Worm (Caenorhabditis elegans) whole organism, midembryonic: ENCODE results near the gene F38A5.8.
A peak's percentile ranks its signal among the peaks of the same experiment; 100 is the strongest.

Experiments
- T22C8.4 ChIP-seq: fragments of 200-800 bp; sonication (Bioruptor generic); IDR thresholded peaks from 2 replicates; pipeline ENCODE4 v1.3.6; 2022; ENCODE audit warnings: missing genetic modification characterization, missing compliant biosample characterization
- cog-1 ChIP-seq: sonication (generic microtip); optimal IDR thresholded peaks from 2 replicates; lab custom pipeline; 2016; ENCODE audit warnings: missing genetic modification characterization, missing compliant biosample characterization
- flt-1 ChIP-seq: fragments of 200-800 bp; sonication (Bioruptor generic); IDR thresholded peaks from 2 replicates; pipeline ENCODE4 v1.3.6; 2022; ENCODE audit warnings: missing genetic modification characterization, missing compliant biosample characterization
- med-1 ChIP-seq: sonication (generic microtip); optimal IDR thresholded peaks from 2 replicates; lab custom pipeline; 2017; ENCODE audit warnings: missing genetic modification characterization, mild to moderate bottlenecking, missing compliant biosample characterization, antibody characterized with exemption, missing genetic modification reagents; ENCODE audit not compliant: insufficient read depth
- tab-1 ChIP-seq: fragments of 200-800 bp; sonication (Bioruptor generic); IDR thresholded peaks from 2 replicates; pipeline ENCODE4 v1.3.6; 2022; ENCODE audit warnings: missing genetic modification characterization, missing compliant biosample characterization

DNA sequence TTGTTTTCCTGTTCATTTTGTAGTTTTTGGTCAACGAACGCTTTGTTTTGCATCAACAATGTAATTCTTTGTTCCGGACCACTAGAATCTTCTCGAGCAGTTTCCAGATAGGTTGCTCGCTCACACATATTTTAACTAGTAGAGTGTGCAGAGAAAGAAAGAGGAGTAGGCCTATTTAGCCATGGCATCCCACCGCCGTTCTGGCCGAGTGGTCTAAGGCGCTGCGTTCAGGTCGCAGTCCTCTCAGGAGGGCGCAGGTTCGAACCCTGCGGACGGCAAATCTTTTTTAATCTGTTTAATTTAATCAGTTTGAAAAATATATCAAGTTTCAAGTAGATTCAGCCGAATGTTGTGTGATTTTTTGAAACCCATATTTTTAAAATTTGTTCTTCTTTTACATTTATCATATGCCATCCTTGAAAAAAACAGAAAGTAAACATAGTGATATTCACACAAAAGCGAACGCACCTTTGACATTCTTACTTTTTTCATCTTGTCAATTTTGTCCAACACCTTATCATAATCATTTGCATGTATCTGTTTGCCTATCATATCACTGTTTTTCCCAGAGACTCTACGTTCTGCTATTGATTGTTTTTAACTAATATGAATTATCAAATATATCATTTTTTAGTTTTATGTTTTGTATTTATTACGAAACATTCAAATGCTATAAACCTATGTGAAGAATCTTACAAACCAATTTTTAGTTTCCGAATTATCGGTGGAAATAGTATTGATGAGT lies 42.8 kb upstream of the F38A5.8 start, which contains the start of gene try-3:
- peak; percentile 85 for TF ChIP-seq tab-1 (GFP tag; lab: Robert Waterston, UW)
- TF ChIP-seq flt-1 (GFP tag; lab: Robert Waterston, UW) = peak; percentile 92
- peak; percentile 56 for TF ChIP-seq cog-1
- peak; percentile 46; the same call in 1 of the 2 replicates for TF ChIP-seq T22C8.4
- peak; percentile 43 for TF ChIP-seq med-1 (GFP tag; lab: Kevin White, UChicago)
